Worm (Caenorhabditis elegans) whole organism, mixed stage, embryonic: ENCODE results near the gene abt-1.

Source experiments
- bed-3 ChIP-seq: fragments of 200-800 bp; sonication (Bioruptor generic); optimal IDR thresholded peaks from 3 replicates; lab custom pipeline; 2018; ENCODE audit warnings: mild to moderate bottlenecking, missing genetic modification characterization, moderate library complexity, missing compliant biosample characterization
- elt-1 ChIP-seq: sonication (generic microtip); optimal IDR thresholded peaks from 2 replicates; lab custom pipeline; 2017; ENCODE audit warnings: missing genetic modification characterization, mild to moderate bottlenecking, missing compliant biosample characterization, antibody characterized with exemption, moderate library complexity, borderline replicate concordance; ENCODE audit not compliant: insufficient read depth
- elt-3 ChIP-seq: fragments of 150-350 bp; optimal IDR thresholded peaks from 2 replicates; lab custom pipeline; 2014; ENCODE audit warnings: missing biosample characterization, missing genetic modification characterization
- lsy-2 ChIP-seq: fragments of 150-350 bp; optimal IDR thresholded peaks from 2 replicates; lab custom pipeline; 2014; ENCODE audit warnings: missing biosample characterization, missing genetic modification characterization
- mep-1 ChIP-seq: fragments of 150-350 bp; optimal IDR thresholded peaks from 2 replicates; lab custom pipeline; 2017; ENCODE audit warnings: missing biosample characterization, missing genetic modification reagents, missing genetic modification characterization, inconsistent platforms
- pha-4 ChIP-seq: fragments of 150-350 bp; optimal IDR thresholded peaks from 2 replicates; lab custom pipeline; 2018; ENCODE audit warnings: missing biosample characterization, missing genetic modification reagents, missing genetic modification characterization

ce11 chrIV:10235279-10235829, 20.6 kb upstream of the abt-1 start, which contains the start of gene ech-9:
- no peak for TF ChIP-seq mep-1 (tag; lab: Kevin White, UChicago)
- TF ChIP-seq elt-3 (tag; lab: Kevin White, UChicago) = no peak
- TF ChIP-seq bed-3 (GFP tag; lab: Kevin White, UChicago) = no peak
- TF ChIP-seq lsy-2 (tag; lab: Kevin White, UChicago) = no peak
- TF ChIP-seq pha-4 (tag; lab: Kevin White, UChicago) = no peak
- TF ChIP-seq elt-1 = no peak
